Worm (Caenorhabditis elegans) whole organism, L2 larva: ENCODE results near the gene K01D12.20.

Experiments
- ama-1 ChIP-seq: fragments of 150-350 bp; optimal IDR thresholded peaks from 2 replicates; lab custom pipeline; 2018; ENCODE audit warnings: inconsistent platforms
- blmp-1 ChIP-seq: sonication (generic microtip); optimal IDR thresholded peaks from 2 replicates; lab custom pipeline; 2017; ENCODE audit warnings: missing genetic modification characterization, mild to moderate bottlenecking, missing compliant biosample characterization, antibody characterized with exemption, moderate library complexity; ENCODE audit not compliant: insufficient read depth
- crh-2 ChIP-seq: sonication (generic microtip); optimal IDR thresholded peaks from 2 replicates; lab custom pipeline; 2017; ENCODE audit warnings: missing biosample characterization, missing genetic modification characterization
- fos-1 ChIP-seq: fragments of 150-350 bp; optimal IDR thresholded peaks from 2 replicates; lab custom pipeline; 2014; ENCODE audit warnings: missing biosample characterization, missing genetic modification characterization
- lin-13 ChIP-seq: fragments of 150-350 bp; optimal IDR thresholded peaks from 2 replicates; lab custom pipeline; 2014; ENCODE audit warnings: missing biosample characterization, missing genetic modification reagents, missing genetic modification characterization
- lin-39 ChIP-seq: fragments of 150-350 bp; optimal IDR thresholded peaks from 2 replicates; lab custom pipeline; 2014; ENCODE audit warnings: missing biosample characterization, missing genetic modification reagents, missing genetic modification characterization
- nhr-11 ChIP-seq: fragments of 150-350 bp; optimal IDR thresholded peaks from 2 replicates; lab custom pipeline; 2014; ENCODE audit warnings: missing biosample characterization, missing genetic modification characterization
- nhr-12 ChIP-seq: fragments of 150-350 bp; optimal IDR thresholded peaks from 2 replicates; lab custom pipeline; 2014; ENCODE audit warnings: missing biosample characterization, missing genetic modification characterization
- nhr-77 ChIP-seq: fragments of 150-350 bp; optimal IDR thresholded peaks from 2 replicates; lab custom pipeline; 2014; ENCODE audit warnings: missing biosample characterization, missing genetic modification characterization
- unc-55 ChIP-seq: fragments of 150-350 bp; sonication (generic microtip); optimal IDR thresholded peaks from 3 replicates; lab custom pipeline; 2014; ENCODE audit warnings: missing biosample characterization, missing genetic modification reagents, missing genetic modification characterization
- unc-62 ChIP-seq: fragments of 150-350 bp; optimal IDR thresholded peaks from 2 replicates; lab custom pipeline; 2014; ENCODE audit warnings: missing biosample characterization, missing genetic modification reagents, missing genetic modification characterization

ce11 chrV:12351842-12352241 is 48.8 kb downstream of the K01D12.20 start:
- TF ChIP-seq nhr-77 (tag; lab: Kevin White, UChicago) = no peak
- no peak for TF ChIP-seq lin-13
- no peak for TF ChIP-seq unc-62 (GFP tag; lab: Kevin White, UChicago)
- no peak for TF ChIP-seq fos-1 (tag; lab: Kevin White, UChicago)
- no peak for TF ChIP-seq nhr-11 (tag; lab: Kevin White, UChicago)
- no peak for TF ChIP-seq unc-55 (GFP tag; lab: Kevin White, UChicago)
- no peak for TF ChIP-seq ama-1 (lab: Kevin White, UChicago)
- no peak for TF ChIP-seq nhr-12 (tag; lab: Kevin White, UChicago)
- TF ChIP-seq crh-2 (tag; lab: Kevin White, UChicago) = no peak
- TF ChIP-seq lin-39 (tag; lab: Kevin White, UChicago) = no peak
- TF ChIP-seq blmp-1 (tag; lab: Kevin White, UChicago) = peak; percentile 41
